Fruit fly (Drosophila melanogaster): ENCODE measurements around the gene CG14540.

Gene CG14540

DNA sequence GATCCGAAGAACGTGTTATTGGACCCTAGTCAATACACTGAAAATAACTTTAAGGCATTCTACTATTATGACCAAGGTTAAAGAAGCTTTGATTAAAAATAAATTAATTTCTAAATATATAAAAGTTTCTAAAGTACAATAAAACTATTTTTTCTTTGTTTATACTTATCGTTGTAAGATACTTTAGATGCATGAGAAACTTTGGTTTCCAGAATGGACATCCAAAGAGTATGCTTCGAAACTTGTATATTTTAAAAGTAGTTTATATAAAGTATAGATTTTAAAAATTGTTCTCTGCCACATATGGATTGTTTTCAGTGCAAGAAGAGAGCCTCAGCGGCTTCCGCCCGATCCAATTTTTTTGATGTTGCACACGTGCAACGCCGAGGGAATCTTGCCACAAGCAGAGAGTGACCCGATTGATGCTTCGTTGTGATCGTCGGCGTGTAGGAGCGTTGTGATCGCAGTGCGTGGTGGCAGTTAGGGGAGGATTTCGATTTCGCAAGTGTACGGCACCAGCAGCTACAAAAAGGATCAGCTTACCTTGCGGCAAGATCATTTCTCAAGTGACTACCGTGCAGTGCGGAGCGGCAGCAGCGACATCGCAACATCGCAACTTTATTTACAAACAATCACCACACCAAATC is 38.1 kb downstream of the CG14540 start:
- TF ChIP-seq Crg-1 (GFP tag; optimal IDR thresholded peaks at IDR 0.05) = no peak
- no peak for TF ChIP-seq CG11617 (GFP tag; optimal IDR thresholded peaks at IDR 0.05)
- no peak for TF ChIP-seq kay (GFP tag; ENCODE audit: borderline replicate concordance)
- no peak for TF ChIP-seq CG7101 (tag; optimal IDR thresholded peaks at IDR 0.05)
- no peak for TF ChIP-seq ovo (GFP tag; optimal IDR thresholded peaks at IDR 0.05)
- TF ChIP-seq CG5204 (GFP tag; optimal IDR thresholded peaks at IDR 0.05) = no peak
- TF ChIP-seq Mnt (GFP tag; optimal IDR thresholded peaks at IDR 0.05) = no peak
- TF ChIP-seq CG33017 (tag; optimal IDR thresholded peaks at IDR 0.05) = no peak
- no peak for TF ChIP-seq toe (GFP tag; optimal IDR thresholded peaks at IDR 0.05)
- TF ChIP-seq Hr96 (GFP tag; optimal IDR thresholded peaks at IDR 0.05) = no peak
- no peak for TF ChIP-seq Clk (GFP tag; optimal IDR thresholded peaks at IDR 0.05)
- TF ChIP-seq CG14711 (tag; optimal IDR thresholded peaks at IDR 0.05) = no peak
- no peak for TF ChIP-seq CG7045 (GFP tag; optimal IDR thresholded peaks at IDR 0.05)
- TF ChIP-seq CG12768 (GFP tag; optimal IDR thresholded peaks at IDR 0.05) = no peak
- no peak for TF ChIP-seq tj (GFP tag; optimal IDR thresholded peaks at IDR 0.05)
- no peak for TF ChIP-seq cic (GFP tag; optimal IDR thresholded peaks at IDR 0.05)
- no peak for TF ChIP-seq pad (GFP tag; optimal IDR thresholded peaks at IDR 0.05)

DNA sequence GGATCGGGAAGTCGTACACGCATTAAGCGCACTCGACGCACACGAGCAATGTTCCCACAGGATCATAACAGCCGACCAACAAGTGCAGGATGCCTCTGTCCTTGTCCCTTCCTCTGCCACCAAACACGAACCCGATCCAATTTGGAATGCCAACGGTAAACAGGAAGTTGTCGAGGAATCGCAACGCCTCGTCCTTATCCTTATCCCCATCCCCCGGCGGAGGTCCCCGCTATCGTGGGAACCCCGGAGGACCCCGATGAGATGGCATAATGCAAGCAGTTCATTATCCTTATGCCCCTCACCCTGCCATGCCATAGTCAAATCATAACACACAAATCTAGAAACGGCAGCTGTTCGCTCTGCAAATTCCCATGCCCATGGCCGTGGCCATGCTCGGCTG is 40.1 kb downstream of the CG14540 start:
- TF ChIP-seq CG12768 (GFP tag; optimal IDR thresholded peaks at IDR 0.05) (no peak), Mnt (GFP tag; optimal IDR thresholded peaks at IDR 0.05) (no peak), bab1 (GFP tag; optimal IDR thresholded peaks at IDR 0.05) (no peak), CG14711 (tag; optimal IDR thresholded peaks at IDR 0.05) (no peak), toe (GFP tag; optimal IDR thresholded peaks at IDR 0.05) (no peak), CG33017 (tag; optimal IDR thresholded peaks at IDR 0.05) (no peak), kay (GFP tag; ENCODE audit: borderline replicate concordance) (no peak), CG7101 (tag; optimal IDR thresholded peaks at IDR 0.05) (no peak), Crg-1 (GFP tag; optimal IDR thresholded peaks at IDR 0.05) (no peak), Hr96 (GFP tag; optimal IDR thresholded peaks at IDR 0.05) (no peak), cic (GFP tag; optimal IDR thresholded peaks at IDR 0.05) (no peak), CG7045 (GFP tag; optimal IDR thresholded peaks at IDR 0.05) (no peak), Clk (GFP tag; optimal IDR thresholded peaks at IDR 0.05) (no peak), CG11617 (GFP tag; optimal IDR thresholded peaks at IDR 0.05) (no peak), cnc (optimal IDR thresholded peaks at IDR 0.05) (no peak), ovo (GFP tag; optimal IDR thresholded peaks at IDR 0.05) (no peak)

dm6 chr3R:25999611-26000010 is 40.5 kb downstream of the CG14540 start:
- TF ChIP-seq Mnt (GFP tag; optimal IDR thresholded peaks at IDR 0.05) (no peak), cic (GFP tag; optimal IDR thresholded peaks at IDR 0.05) (no peak), Hr96 (GFP tag; optimal IDR thresholded peaks at IDR 0.05) (no peak), CG7101 (tag; optimal IDR thresholded peaks at IDR 0.05) (no peak), bab1 (GFP tag; optimal IDR thresholded peaks at IDR 0.05) (no peak), CG14711 (tag; optimal IDR thresholded peaks at IDR 0.05) (no peak), CG1620 (GFP tag; optimal IDR thresholded peaks at IDR 0.05) (no peak), ovo (GFP tag; optimal IDR thresholded peaks at IDR 0.05) (no peak), CG33017 (tag; optimal IDR thresholded peaks at IDR 0.05) (no peak), CG7045 (GFP tag; optimal IDR thresholded peaks at IDR 0.05) (no peak), CG12768 (GFP tag; optimal IDR thresholded peaks at IDR 0.05) (no peak), toe (GFP tag; optimal IDR thresholded peaks at IDR 0.05) (no peak), pad (GFP tag; optimal IDR thresholded peaks at IDR 0.05) (no peak), Crg-1 (GFP tag; optimal IDR thresholded peaks at IDR 0.05) (no peak), cnc (optimal IDR thresholded peaks at IDR 0.05) (no peak), CG5204 (GFP tag; optimal IDR thresholded peaks at IDR 0.05) (no peak), CG11617 (GFP tag; optimal IDR thresholded peaks at IDR 0.05) (no peak)

DNA sequence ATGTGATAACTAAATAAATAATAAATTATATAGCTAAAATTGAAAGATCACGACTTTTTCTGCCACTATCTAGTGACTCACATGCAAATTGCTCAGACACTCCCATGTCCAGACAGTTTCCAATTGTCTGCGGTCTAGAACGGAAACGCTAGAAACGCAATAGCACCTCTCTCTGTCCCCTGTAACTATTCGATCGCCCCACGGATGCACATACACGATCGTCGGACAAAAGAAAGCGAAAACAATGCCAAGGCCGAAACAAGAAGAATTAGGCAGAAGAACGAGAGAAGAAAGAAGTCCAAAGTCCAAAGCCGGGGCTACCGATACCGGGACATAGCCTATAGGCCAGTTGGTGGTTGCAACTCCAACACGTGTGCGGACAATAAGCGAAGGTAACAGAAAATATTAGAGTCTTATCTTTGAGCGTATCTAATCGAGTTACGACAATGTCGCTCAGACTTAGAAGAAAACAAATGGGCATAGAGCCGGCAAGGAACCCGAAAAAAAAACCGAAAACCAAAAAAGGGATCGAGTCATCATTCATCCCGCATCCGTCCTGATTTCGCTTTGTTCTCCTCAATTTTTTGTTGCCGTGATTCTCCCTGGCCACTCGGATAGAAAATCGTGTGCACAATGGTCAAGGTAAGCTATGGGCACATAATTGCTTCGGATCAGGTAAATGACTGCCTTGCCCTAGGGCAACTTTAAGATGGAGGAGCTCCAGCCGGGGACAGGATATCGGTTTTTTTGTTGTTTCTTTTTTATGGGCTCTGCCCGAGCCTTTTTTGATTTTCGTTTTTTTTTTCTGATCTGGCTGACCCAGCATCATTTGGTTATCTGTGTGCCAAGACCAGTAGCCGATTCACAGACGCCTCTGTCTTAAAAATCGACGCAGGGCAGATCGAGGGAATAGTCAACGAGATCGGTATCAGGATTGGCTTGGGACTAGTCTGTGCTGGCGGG is 41.9 kb downstream of the CG14540 start:
- TF ChIP-seq cic (GFP tag; optimal IDR thresholded peaks at IDR 0.05) (no peak), toe (GFP tag; optimal IDR thresholded peaks at IDR 0.05) (no peak), Clk (GFP tag; optimal IDR thresholded peaks at IDR 0.05) (no peak)

DNA sequence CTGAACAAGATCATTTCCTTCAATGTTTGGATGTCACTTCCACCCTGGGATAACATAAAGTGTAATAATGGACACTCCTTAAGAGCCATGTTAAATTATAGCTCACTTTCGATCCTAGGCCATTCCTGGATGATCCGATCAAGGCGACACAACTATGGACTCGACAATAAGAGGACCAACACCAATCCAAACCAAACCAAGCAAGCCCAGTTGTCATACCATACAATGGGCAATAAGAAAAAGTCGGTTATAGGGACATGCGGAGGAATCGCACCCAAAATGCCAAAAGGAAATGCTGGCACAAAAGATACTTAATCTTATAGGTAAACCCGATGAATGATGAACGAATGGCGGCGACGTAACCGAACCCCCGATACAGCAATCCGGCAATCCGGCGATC is 43.0 kb downstream of the CG14540 start:
- TF ChIP-seq CG14711 (tag; optimal IDR thresholded peaks at IDR 0.05) (no peak), pad (GFP tag; optimal IDR thresholded peaks at IDR 0.05) (no peak), CG12768 (GFP tag; optimal IDR thresholded peaks at IDR 0.05) (no peak), bab1 (GFP tag; optimal IDR thresholded peaks at IDR 0.05) (no peak), CG7045 (GFP tag; optimal IDR thresholded peaks at IDR 0.05) (no peak), Mnt (GFP tag; optimal IDR thresholded peaks at IDR 0.05) (no peak), cnc (optimal IDR thresholded peaks at IDR 0.05) (no peak), CG7101 (tag; optimal IDR thresholded peaks at IDR 0.05) (no peak), cic (GFP tag; optimal IDR thresholded peaks at IDR 0.05) (no peak), toe (GFP tag; optimal IDR thresholded peaks at IDR 0.05) (no peak), CG5204 (GFP tag; optimal IDR thresholded peaks at IDR 0.05) (no peak), Hr96 (GFP tag; optimal IDR thresholded peaks at IDR 0.05) (no peak), kay (GFP tag; ENCODE audit: borderline replicate concordance) (no peak), tj (GFP tag; optimal IDR thresholded peaks at IDR 0.05) (no peak), CG1620 (GFP tag; optimal IDR thresholded peaks at IDR 0.05) (no peak), Crg-1 (GFP tag; optimal IDR thresholded peaks at IDR 0.05) (no peak)
